Worm (Caenorhabditis elegans) whole organism, L2 larva: ENCODE results near the gene lig-1.

Experiments
- ZK546.5 ChIP-seq: sonication (generic microtip); optimal IDR thresholded peaks from 2 replicates; lab custom pipeline; 2017; ENCODE audit warnings: missing biosample characterization, missing genetic modification characterization
- aly-2 ChIP-seq: fragments of 150-350 bp; optimal IDR thresholded peaks from 2 replicates; lab custom pipeline; 2014; ENCODE audit warnings: missing biosample characterization, missing genetic modification characterization
- ama-1 ChIP-seq: fragments of 150-350 bp; optimal IDR thresholded peaks from 2 replicates; lab custom pipeline; 2018; ENCODE audit warnings: inconsistent platforms
- blmp-1 ChIP-seq: sonication (generic microtip); optimal IDR thresholded peaks from 2 replicates; lab custom pipeline; 2017; ENCODE audit warnings: missing genetic modification characterization, mild to moderate bottlenecking, missing compliant biosample characterization, antibody characterized with exemption, moderate library complexity; ENCODE audit not compliant: insufficient read depth
- peb-1 ChIP-seq: fragments of 150-350 bp; optimal IDR thresholded peaks from 2 replicates; lab custom pipeline; 2014; ENCODE audit warnings: missing biosample characterization, missing genetic modification characterization
- ztf-11 ChIP-seq: sonication (generic microtip); optimal IDR thresholded peaks from 2 replicates; lab custom pipeline; 2017; ENCODE audit warnings: missing biosample characterization, missing genetic modification characterization

ce11 chrV:10855363-10855762, 41.5 kb downstream of the lig-1 start:
- no peak for TF ChIP-seq ztf-11 (tag; lab: Kevin White, UChicago)
- TF ChIP-seq aly-2 (tag; lab: Kevin White, UChicago), result no peak
- no peak for TF ChIP-seq ama-1 (lab: Kevin White, UChicago)
- TF ChIP-seq blmp-1, result no peak
- TF ChIP-seq ZK546.5 (tag; lab: Kevin White, UChicago), result no peak
- TF ChIP-seq peb-1 (tag; lab: Kevin White, UChicago), result no peak
